Worm (Caenorhabditis elegans) whole organism, late embryonic: ENCODE data around the gene T16G12.9.

Experiments
- C08G9.2 ChIP-seq: sonication (generic microtip); optimal IDR thresholded peaks from 2 replicates; lab custom pipeline; 2016; ENCODE audit warnings: mild to moderate bottlenecking, missing genetic modification characterization, moderate library complexity, missing compliant biosample characterization
- C38D4.7 ChIP-seq: fragments of 200-800 bp; sonication (Bioruptor generic); optimal IDR thresholded peaks from 2 replicates; lab custom pipeline; 2018; ENCODE audit warnings: mild to moderate bottlenecking, missing genetic modification characterization, moderate library complexity, missing compliant biosample characterization
- T23F11.4 ChIP-seq: fragments of 200-800 bp; sonication (Bioruptor generic); optimal IDR thresholded peaks from 2 replicates; lab custom pipeline; 2018; ENCODE audit warnings: mild to moderate bottlenecking, missing genetic modification characterization, missing compliant biosample characterization
- Y22D7AL.16 ChIP-seq: sonication (generic microtip); optimal IDR thresholded peaks from 2 replicates; lab custom pipeline; 2016; ENCODE audit warnings: missing genetic modification characterization, missing compliant biosample characterization
- ama-1 ChIP-seq: fragments of 150-350 bp; optimal IDR thresholded peaks from 2 replicates; lab custom pipeline; 2014
- ceh-14 ChIP-seq: sonication (generic microtip); optimal IDR thresholded peaks from 2 replicates; lab custom pipeline; 2016; ENCODE audit warnings: missing genotype, missing genetic modification characterization, missing compliant biosample characterization
- ceh-18 ChIP-seq: sonication (generic microtip); optimal IDR thresholded peaks from 2 replicates; lab custom pipeline; 2016; ENCODE audit warnings: missing genetic modification characterization, missing compliant biosample characterization
- ceh-19 ChIP-seq: fragments of 200-800 bp; sonication (Bioruptor generic); optimal IDR thresholded peaks from 2 replicates; lab custom pipeline; 2018; ENCODE audit warnings: mild to moderate bottlenecking, missing genetic modification characterization, missing compliant biosample characterization
- ceh-2 ChIP-seq: sonication (generic microtip); optimal IDR thresholded peaks from 2 replicates; lab custom pipeline; 2016; ENCODE audit warnings: missing genotype, missing genetic modification characterization, missing compliant biosample characterization
- ceh-24 ChIP-seq: sonication (generic microtip); optimal IDR thresholded peaks from 2 replicates; lab custom pipeline; 2016; ENCODE audit warnings: mild to moderate bottlenecking, missing genetic modification characterization, missing compliant biosample characterization
- ceh-30 ChIP-seq: fragments of 150-350 bp; optimal IDR thresholded peaks from 2 replicates; lab custom pipeline; 2014; ENCODE audit warnings: missing biosample characterization, missing genetic modification characterization
- ceh-31 ChIP-seq: sonication (generic microtip); optimal IDR thresholded peaks from 2 replicates; lab custom pipeline; 2016; ENCODE audit warnings: missing genetic modification characterization, missing compliant biosample characterization
- ceh-34 ChIP-seq: sonication (generic microtip); optimal IDR thresholded peaks from 2 replicates; lab custom pipeline; 2016; ENCODE audit warnings: mild to moderate bottlenecking, missing genetic modification characterization, missing compliant biosample characterization
- ceh-45 ChIP-seq: fragments of 200-800 bp; sonication (Bioruptor generic); IDR thresholded peaks from 2 replicates; pipeline ENCODE4 v1.3.6; 2022; ENCODE audit warnings: missing genetic modification reagents, missing genetic modification characterization, missing compliant biosample characterization
- ceh-6 ChIP-seq: fragments of 200-800 bp; sonication (Bioruptor generic); optimal IDR thresholded peaks from 2 replicates; lab custom pipeline; 2018; ENCODE audit warnings: mild to moderate bottlenecking, missing genetic modification characterization, missing compliant biosample characterization
- ceh-9 ChIP-seq: sonication (generic microtip); optimal IDR thresholded peaks from 2 replicates; lab custom pipeline; 2016; ENCODE audit warnings: mild to moderate bottlenecking, missing genetic modification characterization, inconsistent platforms, missing compliant biosample characterization
- che-1 ChIP-seq: sonication (generic microtip); optimal IDR thresholded peaks from 2 replicates; lab custom pipeline; 2016; ENCODE audit warnings: mild to moderate bottlenecking, missing genetic modification characterization, missing compliant biosample characterization
- dve-1 ChIP-seq: sonication (generic microtip); optimal IDR thresholded peaks from 2 replicates; lab custom pipeline; 2017; ENCODE audit warnings: antibody characterized with exemption, mild to moderate bottlenecking, missing genetic modification characterization, missing compliant biosample characterization
- elt-2 ChIP-seq: sonication (generic microtip); optimal IDR thresholded peaks from 2 replicates; lab custom pipeline; 2016; ENCODE audit warnings: missing genetic modification reagents, missing genetic modification characterization, missing compliant biosample characterization
- eyg-1 ChIP-seq: sonication (generic microtip); optimal IDR thresholded peaks from 2 replicates; lab custom pipeline; 2016; ENCODE audit warnings: missing genotype, missing genetic modification characterization, missing compliant biosample characterization
- fax-1 ChIP-seq: sonication (generic microtip); optimal IDR thresholded peaks from 2 replicates; lab custom pipeline; 2016; ENCODE audit warnings: missing genotype, missing genetic modification characterization, missing compliant biosample characterization
- fkh-10 ChIP-seq: fragments of 150-350 bp; optimal IDR thresholded peaks from 2 replicates; lab custom pipeline; 2014; ENCODE audit warnings: missing biosample characterization, missing genetic modification reagents, missing genetic modification characterization
- fkh-6 ChIP-seq: sonication (generic microtip); optimal IDR thresholded peaks from 2 replicates; lab custom pipeline; 2016; ENCODE audit warnings: missing genetic modification characterization, missing compliant biosample characterization
- hlh-13 ChIP-seq: fragments of 200-800 bp; sonication (Bioruptor generic); optimal IDR thresholded peaks from 2 replicates; lab custom pipeline; 2018; ENCODE audit warnings: mild to moderate bottlenecking, missing genetic modification characterization, missing compliant biosample characterization
- hlh-30 ChIP-seq: sonication (generic microtip); optimal IDR thresholded peaks from 2 replicates; lab custom pipeline; 2017; ENCODE audit warnings: antibody characterized with exemption, missing genetic modification characterization, missing compliant biosample characterization; ENCODE audit not compliant: insufficient read depth
- lim-6 ChIP-seq: sonication (generic microtip); optimal IDR thresholded peaks from 2 replicates; lab custom pipeline; 2016; ENCODE audit warnings: missing genetic modification characterization, missing compliant biosample characterization
- madf-2 ChIP-seq: sonication (generic microtip); optimal IDR thresholded peaks from 2 replicates; lab custom pipeline; 2017; ENCODE audit warnings: missing genetic modification characterization, missing compliant biosample characterization
- nfya-1 ChIP-seq: sonication (generic microtip); optimal IDR thresholded peaks from 2 replicates; lab custom pipeline; 2017; ENCODE audit warnings: missing genetic modification characterization, mild to moderate bottlenecking, missing compliant biosample characterization, antibody characterized with exemption, moderate library complexity
- npax-4 ChIP-seq: sonication (generic microtip); optimal IDR thresholded peaks from 2 replicates; lab custom pipeline; 2016; ENCODE audit warnings: missing genetic modification characterization, missing compliant biosample characterization
- odd-2 ChIP-seq: sonication (generic microtip); optimal IDR thresholded peaks from 2 replicates; lab custom pipeline; 2017; ENCODE audit warnings: antibody characterized with exemption, mild to moderate bottlenecking, missing genetic modification characterization, missing compliant biosample characterization
- pat-9 ChIP-seq: fragments of 200-800 bp; sonication (Bioruptor generic); optimal IDR thresholded peaks from 2 replicates; lab custom pipeline; 2018; ENCODE audit warnings: mild to moderate bottlenecking, missing genetic modification characterization, moderate library complexity, missing compliant biosample characterization
- pax-1 ChIP-seq: fragments of 150-350 bp; optimal IDR thresholded peaks from 2 replicates; lab custom pipeline; 2014; ENCODE audit warnings: missing biosample characterization, missing genetic modification characterization
- pha-2 ChIP-seq: sonication (generic microtip); optimal IDR thresholded peaks from 2 replicates; lab custom pipeline; 2017; ENCODE audit warnings: mild to moderate bottlenecking, missing genetic modification characterization, missing compliant biosample characterization
- pha-4 ChIP-seq: fragments of 150-350 bp; optimal IDR thresholded peaks from 2 replicates; lab custom pipeline; 2018; ENCODE audit warnings: missing biosample characterization, missing genetic modification reagents, missing genetic modification characterization
- pqm-1 ChIP-seq: sonication (generic microtip); optimal IDR thresholded peaks from 2 replicates; lab custom pipeline; 2016; ENCODE audit warnings: missing genetic modification characterization, missing compliant biosample characterization
- ref-2 ChIP-seq: sonication (generic microtip); optimal IDR thresholded peaks from 2 replicates; lab custom pipeline; 2016; ENCODE audit warnings: missing genetic modification characterization, missing compliant biosample characterization
- rnt-1 ChIP-seq: sonication (generic microtip); optimal IDR thresholded peaks from 2 replicates; lab custom pipeline; 2016; ENCODE audit warnings: missing genetic modification characterization, missing compliant biosample characterization
- sox-2 ChIP-seq: fragments of 200-800 bp; sonication (Bioruptor generic); IDR thresholded peaks from 2 replicates; pipeline ENCODE4 v1.3.6; 2022; ENCODE audit warnings: missing genetic modification reagents, missing genetic modification characterization, missing compliant biosample characterization
- unc-3 ChIP-seq, 2 experiments: fragments of 200-800 bp in 1 of 2; sonication (Bioruptor generic) in 1 of 2; sonication (generic microtip) in 1 of 2; conservative IDR thresholded peaks in 1 of 2; optimal IDR thresholded peaks in 1 of 2; 2 replicates each; pipeline versions ENCODE4 v1.3.6 to Lab custom; 2016 to 2022; ENCODE audit warnings: missing compliant biosample characterization in 2 of 2, missing genetic modification characterization in 2 of 2, missing genetic modification reagents in 1 of 2
- unc-42 ChIP-seq: sonication (generic microtip); optimal IDR thresholded peaks from 2 replicates; lab custom pipeline; 2016; ENCODE audit warnings: missing genotype, missing genetic modification characterization, missing compliant biosample characterization
- zip-5 ChIP-seq: sonication (generic microtip); optimal IDR thresholded peaks from 2 replicates; lab custom pipeline; 2016; ENCODE audit warnings: missing genetic modification characterization, missing compliant biosample characterization
- ztf-16 ChIP-seq: sonication (generic microtip); optimal IDR thresholded peaks from 2 replicates; lab custom pipeline; 2017; ENCODE audit warnings: missing genetic modification characterization, missing compliant biosample characterization

T16G12.9 gene

ce11 chrIII:10088508-10088981 is 10.5 kb upstream of the T16G12.9 start, which contains the start of gene hal-2:
hal-2 (minus strand) TSS chrIII:10088931.
- TF ChIP-seq T23F11.4 (GFP tag; lab: Kevin White, UChicago) (no peak), pha-4 (tag; lab: Kevin White, UChicago) (no peak), ceh-9 (tag; lab: Kevin White, UChicago) (no peak), ceh-2 (tag; lab: Kevin White, UChicago) (no peak), C38D4.7 (no peak), ceh-45 (GFP tag; lab: Robert Waterston, UW) (no peak), che-1 (tag; lab: Kevin White, UChicago) (no peak), lim-6 (tag; lab: Kevin White, UChicago) (no peak), ama-1 (lab: Kevin White, UChicago) (no peak), fkh-10 (GFP tag; lab: Kevin White, UChicago) (no peak), eyg-1 (tag; lab: Kevin White, UChicago) (no peak)

- TF ChIP-seq odd-2 (tag; lab: Kevin White, UChicago) (no peak), hlh-13 (GFP tag; lab: Kevin White, UChicago) (no peak), ceh-19 (GFP tag; lab: Kevin White, UChicago) (no peak), ceh-34 (tag; lab: Kevin White, UChicago) (no peak), ceh-14 (tag; lab: Kevin White, UChicago) (no peak), ceh-31 (tag; lab: Kevin White, UChicago) (no peak), sox-2 (GFP tag; lab: Robert Waterston, UW) (no peak), pax-1 (tag; lab: Kevin White, UChicago) (no peak), pqm-1 (tag; lab: Kevin White, UChicago) (no peak), ref-2 (tag; lab: Kevin White, UChicago) (no peak)
Measured at ce11 chrIII:10085983-10086382, 7.9 kb upstream of the T16G12.9 start, which contains the start of gene T16H12.2. T16H12.2 (plus strand) TSS chrIII:10086283.

- TF ChIP-seq fkh-6 (tag; lab: Kevin White, UChicago) (no peak), dve-1 (no peak), che-1 (tag; lab: Kevin White, UChicago) (no peak), pha-4 (tag; lab: Kevin White, UChicago) (no peak), ceh-18 (tag; lab: Kevin White, UChicago) (no peak), fax-1 (tag; lab: Kevin White, UChicago) (no peak), npax-4 (no peak), ceh-6 (GFP tag; lab: Kevin White, UChicago) (no peak), Y22D7AL.16 (tag; lab: Kevin White, UChicago) (no peak), ceh-14 (tag; lab: Kevin White, UChicago) (no peak), pha-2 (tag; lab: Kevin White, UChicago) (no peak), ztf-16 (tag; lab: Kevin White, UChicago) (no peak), ama-1 (lab: Kevin White, UChicago) (no peak), unc-3 (GFP tag; conservative IDR thresholded peaks at IDR 0.05; lab: Robert Waterston, UW) (no peak), unc-3 (tag; optimal IDR thresholded peaks at IDR 0.05; lab: Kevin White, UChicago) (no peak), ceh-30 (tag; lab: Kevin White, UChicago) (no peak), elt-2 (tag; lab: Kevin White, UChicago) (no peak), madf-2 (no peak), T23F11.4 (GFP tag; lab: Kevin White, UChicago) (no peak), nfya-1 (no peak), pax-1 (tag; lab: Kevin White, UChicago) (no peak)
Measured at ce11 chrIII:10085574-10085973, 7.5 kb upstream of the T16G12.9 start.

ce11 chrIII:10085103-10085502 is 7.1 kb upstream of the T16G12.9 start, which contains the start of gene T16H12.13:
T16H12.13 (plus strand) TSS chrIII:10085403.
- TF ChIP-seq C08G9.2 (tag; lab: Kevin White, UChicago) (no peak), unc-42 (tag; lab: Kevin White, UChicago) (no peak), hlh-30 (tag; lab: Kevin White, UChicago) (no peak), ceh-19 (GFP tag; lab: Kevin White, UChicago) (no peak), npax-4 (no peak), eyg-1 (tag; lab: Kevin White, UChicago) (no peak), odd-2 (tag; lab: Kevin White, UChicago) (no peak), ceh-31 (tag; lab: Kevin White, UChicago) (no peak), C38D4.7 (no peak), T23F11.4 (GFP tag; lab: Kevin White, UChicago) (no peak), rnt-1 (tag; lab: Kevin White, UChicago) (no peak), pat-9 (tag; lab: Kevin White, UChicago) (no peak), ceh-9 (tag; lab: Kevin White, UChicago) (no peak), elt-2 (tag; lab: Kevin White, UChicago) (no peak), ceh-24 (tag; lab: Kevin White, UChicago) (no peak), zip-5 (tag; lab: Kevin White, UChicago) (no peak)
